Worm (Caenorhabditis elegans) whole organism, L4 larva: ENCODE results near the gene try-3.
"Not testable (repeated sequence)": the region's sequence is repeated elsewhere in the genome, so short reads cannot be mapped to it uniquely, and the experiment has no call there.

Experiments
- D1046.2 ChIP-seq: fragments of 200-800 bp; sonication (Bioruptor generic); IDR thresholded peaks from 2 replicates; pipeline ENCODE4 v1.3.6; 2022; ENCODE audit warnings: missing genetic modification characterization, missing compliant biosample characterization
- R02D3.7 ChIP-seq: fragments of 150-350 bp; sonication (generic microtip); optimal IDR thresholded peaks from 3 replicates; lab custom pipeline; 2014; ENCODE audit warnings: missing biosample characterization, missing genetic modification characterization
- Y105C5A.15 ChIP-seq: fragments of 200-800 bp; sonication (Bioruptor generic); IDR thresholded peaks from 2 replicates; pipeline ENCODE4 v1.3.6; 2022; ENCODE audit warnings: missing genetic modification characterization, missing compliant biosample characterization
- Y48G9A.11 ChIP-seq: fragments of 200-800 bp; sonication (Bioruptor generic); IDR thresholded peaks from 2 replicates; pipeline ENCODE4 v1.3.6; 2022; ENCODE audit warnings: missing genetic modification reagents, missing genetic modification characterization, missing compliant biosample characterization
- dpl-1 ChIP-seq: fragments of 150-350 bp; optimal IDR thresholded peaks from 2 replicates; lab custom pipeline; 2014; ENCODE audit warnings: missing biosample characterization, missing genetic modification reagents, missing genetic modification characterization
- dve-1 ChIP-seq: sonication (generic microtip); optimal IDR thresholded peaks from 2 replicates; lab custom pipeline; 2017; ENCODE audit warnings: antibody characterized with exemption, mild to moderate bottlenecking, missing genetic modification characterization, missing compliant biosample characterization; ENCODE audit not compliant: insufficient read depth
- lin-39 ChIP-seq: fragments of 150-350 bp; optimal IDR thresholded peaks from 2 replicates; lab custom pipeline; 2014; ENCODE audit warnings: missing biosample characterization, missing genetic modification reagents, missing genetic modification characterization
- mxl-3 ChIP-seq: fragments of 200-800 bp; sonication (Bioruptor generic); optimal IDR thresholded peaks from 2 replicates; lab custom pipeline; 2018; ENCODE audit warnings: mild to moderate bottlenecking, missing genetic modification characterization, missing compliant biosample characterization
- nhr-28 ChIP-seq: fragments of 150-350 bp; optimal IDR thresholded peaks from 2 replicates; lab custom pipeline; 2014; ENCODE audit warnings: missing biosample characterization, missing genetic modification characterization
- pqm-1 ChIP-seq: sonication (generic microtip); optimal IDR thresholded peaks from 2 replicates; lab custom pipeline; 2017; ENCODE audit warnings: missing biosample characterization, missing genetic modification characterization
- snpc-4 ChIP-seq: fragments of 150-350 bp; optimal IDR thresholded peaks from 2 replicates; lab custom pipeline; 2014; ENCODE audit warnings: missing biosample characterization, missing genetic modification characterization
- ztf-11 ChIP-seq: fragments of 150-350 bp; optimal IDR thresholded peaks from 2 replicates; lab custom pipeline; 2014; ENCODE audit warnings: missing biosample characterization, missing genetic modification characterization

DNA sequence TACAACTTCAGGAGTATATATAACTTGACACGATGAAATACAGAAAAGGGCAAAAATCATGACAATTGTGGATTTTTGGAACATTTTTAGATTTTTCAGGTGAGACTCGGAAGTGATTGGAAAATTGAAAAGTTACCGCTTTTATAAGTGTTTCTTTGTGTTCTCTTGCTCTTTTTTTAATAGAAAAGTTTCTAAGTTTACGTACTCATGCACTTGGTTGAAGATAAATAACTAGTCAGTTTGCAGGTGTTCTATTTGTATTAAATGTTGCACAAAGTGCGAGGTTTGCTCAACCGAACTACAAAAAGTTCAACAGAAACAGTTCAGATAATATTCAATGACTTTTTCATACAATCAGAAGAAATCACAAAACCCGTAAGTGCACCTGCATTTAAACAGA is 37.9 kb downstream of the try-3 start, which contains the start of gene nspb-3:
- not testable (repeated sequence) for TF ChIP-seq snpc-4 (tag; lab: Kevin White, UChicago); ztf-11 (tag; lab: Kevin White, UChicago); dpl-1; Y105C5A.15 (GFP tag; lab: Robert Waterston, UW); pqm-1; R02D3.7 (tag; lab: Kevin White, UChicago); Y48G9A.11 (GFP tag; lab: Robert Waterston, UW); lin-39 (tag; lab: Kevin White, UChicago); dve-1 (tag; lab: Kevin White, UChicago); nhr-28 (tag; lab: Kevin White, UChicago); mxl-3 (GFP tag; lab: Kevin White, UChicago); D1046.2 (GFP tag; lab: Robert Waterston, UW)
